Fruit fly (Drosophila melanogaster) whole organism, embryonic: ENCODE results near the gene EAChm.

Source experiments
- CG17912 ChIP-seq: fragments of 200-800 bp; sonication (Bioruptor generic); optimal IDR thresholded peaks from 2 replicates; lab custom pipeline; 2018; ENCODE audit warnings: missing biosample characterization, mild to moderate bottlenecking, missing genetic modification characterization
- CG18619 ChIP-seq: fragments of 200-800 bp; sonication (Bioruptor generic); optimal IDR thresholded peaks from 3 replicates; lab custom pipeline; 2017; ENCODE audit warnings: missing biosample characterization, mild to moderate bottlenecking, missing genetic modification characterization
- CG6689 ChIP-seq: fragments of 200-800 bp; sonication (Bioruptor generic); IDR thresholded peaks from 2 replicates; pipeline ENCODE4 v1.3.6; 2022; ENCODE audit warnings: missing biosample characterization, missing genetic modification characterization
- chm ChIP-seq: fragments of 200-800 bp; sonication (Bioruptor generic); IDR thresholded peaks from 2 replicates; pipeline ENCODE4 v1.3.6; 2022; ENCODE audit warnings: missing biosample characterization, missing genetic modification characterization
- chn ChIP-seq: fragments of 200-800 bp; sonication (Bioruptor generic); optimal IDR thresholded peaks from 2 replicates; lab custom pipeline; 2016; ENCODE audit warnings: missing biosample characterization, missing genetic modification characterization
- repo ChIP-seq: fragments of 200-800 bp; sonication (Bioruptor generic); optimal IDR thresholded peaks from 2 replicates; lab custom pipeline; 2016; ENCODE audit warnings: missing biosample characterization, missing genetic modification characterization
- usp ChIP-seq: fragments of >200 bp; optimal IDR thresholded peaks from 2 replicates; lab custom pipeline; 2017; ENCODE audit warnings: missing biosample characterization, missing genetic modification characterization
- vfl ChIP-seq: fragments of 200-800 bp; sonication (Bioruptor generic); optimal IDR thresholded peaks from 2 replicates; lab custom pipeline; 2016; ENCODE audit warnings: missing biosample characterization, missing genetic modification characterization

DNA sequence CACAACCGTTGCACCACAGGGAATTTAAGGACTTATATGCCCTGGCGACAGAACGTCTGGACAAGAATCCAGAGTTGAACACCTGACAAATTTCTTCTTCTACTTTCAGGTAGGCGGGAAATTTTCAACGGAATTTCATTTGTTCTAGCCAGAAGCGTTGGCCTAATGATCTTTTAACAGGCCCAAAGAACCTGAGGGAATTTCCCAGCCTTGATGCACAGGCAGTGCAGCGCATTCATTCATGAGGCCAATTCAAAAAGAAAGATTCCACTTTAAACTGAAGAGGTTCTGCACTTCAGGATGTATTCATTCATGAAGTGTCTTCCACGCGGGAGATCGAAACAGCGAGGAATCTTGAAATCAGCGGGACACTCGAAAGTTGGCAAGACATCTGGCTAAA, 15.1 kb upstream of the EAChm start:
- TF ChIP-seq CG6689 (GFP tag; lab: Robert Waterston, UW) (no peak), vfl (GFP tag; lab: Kevin White, UChicago) (no peak), CG17912 (GFP tag; lab: Kevin White, UChicago) (no peak), repo (GFP tag; lab: Kevin White, UChicago) (no peak), chm (GFP tag; lab: Robert Waterston, UW) (no peak), chn (GFP tag; lab: Kevin White, UChicago) (no peak), usp (GFP tag; lab: Kevin White, UChicago) (no peak), CG18619 (GFP tag; lab: Kevin White, UChicago) (no peak)
